Worm (Caenorhabditis elegans): ENCODE results near the gene C05B5.11.

DNA sequence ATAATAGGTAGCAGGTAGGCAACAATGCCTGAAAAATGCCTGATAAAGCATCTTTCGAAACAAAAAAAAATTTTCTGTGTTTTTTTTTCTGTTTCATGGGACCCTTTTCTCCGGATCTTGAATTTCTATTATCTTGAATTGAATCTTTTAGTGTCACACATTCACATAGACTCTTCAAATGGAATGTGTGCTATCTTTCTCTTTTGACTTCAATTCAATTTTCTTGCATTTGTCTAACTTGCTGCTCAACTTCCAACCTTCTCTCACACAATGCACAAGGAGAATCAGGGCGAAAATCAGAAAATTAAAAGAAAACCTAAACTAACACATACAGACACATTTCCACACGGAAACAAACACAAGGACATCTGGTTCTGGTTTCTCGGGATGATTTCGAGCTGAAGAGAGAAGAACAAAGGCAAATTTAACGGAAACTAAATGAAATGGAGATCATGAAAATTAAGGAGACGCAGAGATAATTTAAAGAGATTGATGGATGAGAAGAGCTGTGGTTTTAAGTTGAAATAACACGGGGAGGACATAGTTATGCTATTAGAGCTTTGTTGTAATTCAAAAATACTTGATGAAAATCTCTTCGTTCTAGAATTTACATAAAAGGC, 32.0 kb upstream of the C05B5.11 start:
- TF ChIP-seq him-1 (tag; optimal IDR thresholded peaks at IDR 0.05) (no peak), dao-5 (tag; optimal IDR thresholded peaks at IDR 0.05) (no peak)
